Worm (Caenorhabditis elegans): ENCODE measurements around the gene hdl-2.

Gene hdl-2

ce11 chrIV:8901346-8901745, 27.4 kb downstream of the hdl-2 start, which contains the start of gene C27B7.5:
Gene C27B7.5, plus strand, starts transcription at chrIV:8901646.
- TF ChIP-seq ceh-82 (tag; optimal IDR thresholded peaks at IDR 0.05): no peak
- no peak for TF ChIP-seq C04F5.9 (tag; optimal IDR thresholded peaks at IDR 0.05)
- no peak for TF ChIP-seq mdl-1 (tag; optimal IDR thresholded peaks at IDR 0.05)

ce11 chrIV:8906164-8906563, 32.2 kb downstream of the hdl-2 start, which contains the start of gene C27B7.6:
Gene C27B7.6, minus strand, starts transcription at chrIV:8906345.
- peak; percentile 24 for TF ChIP-seq snu-23 (GFP tag; optimal IDR thresholded peaks at IDR 0.05)
- TF ChIP-seq nhr-71 (tag; optimal IDR thresholded peaks at IDR 0.05): peak; percentile 62
- peak; percentile 14 for TF ChIP-seq unc-130 (tag; optimal IDR thresholded peaks at IDR 0.05)
- no peak for TF ChIP-seq efl-1 (optimal IDR thresholded peaks at IDR 0.05)
- peak in 1 of 2 experiments; percentile 83 for TF ChIP-seq efl-1 (GFP tag; optimal IDR thresholded peaks at IDR 0.05 in 1 of 2)
- no peak for TF ChIP-seq nhr-19 (GFP tag; conservative IDR thresholded peaks at IDR 0.05)
- peak; percentile 40 for TF ChIP-seq rnt-1 (tag; optimal IDR thresholded peaks at IDR 0.05)

ce11 chrIV:8906743-8907142, 32.8 kb downstream of the hdl-2 start, which contains the start of gene C27B7.7:
Gene C27B7.7, plus strand, starts transcription at chrIV:8907043.
- TF ChIP-seq mab-9 (GFP tag; IDR thresholded peaks at IDR 0.05) (no peak), ztf-4 (tag; optimal IDR thresholded peaks at IDR 0.05) (no peak), ceh-63 (GFP tag; optimal IDR thresholded peaks at IDR 0.05) (no peak), tbx-2 (tag; optimal IDR thresholded peaks at IDR 0.05) (no peak), ceh-90 (tag; optimal IDR thresholded peaks at IDR 0.05) (no peak), mep-1 (tag; optimal IDR thresholded peaks at IDR 0.05) (no peak), F16B12.6 (tag; optimal IDR thresholded peaks at IDR 0.05) (no peak), nhr-20 (tag; optimal IDR thresholded peaks at IDR 0.05) (no peak), lin-13 (GFP tag; optimal IDR thresholded peaks at IDR 0.05) (no peak), lsy-2 (tag; optimal IDR thresholded peaks at IDR 0.05) (no peak), grh-1 (GFP tag; IDR thresholded peaks at IDR 0.05) (no peak), mef-2 (tag; optimal IDR thresholded peaks at IDR 0.05) (no peak), irx-1 (tag; optimal IDR thresholded peaks at IDR 0.05) (no peak), efl-1 (optimal IDR thresholded peaks at IDR 0.05) (no peak), efl-1 (GFP tag; optimal IDR thresholded peaks at IDR 0.05 in 1 of 2) (no peak), unc-98 (GFP tag; IDR thresholded peaks at IDR 0.05) (no peak), lin-39 (tag; optimal IDR thresholded peaks at IDR 0.05) (no peak), sptf-1 (tag; optimal IDR thresholded peaks at IDR 0.05) (no peak), unc-30 (tag; optimal IDR thresholded peaks at IDR 0.05) (no peak)

- no peak for TF ChIP-seq lin-13 (GFP tag; optimal IDR thresholded peaks at IDR 0.05)
- TF ChIP-seq elt-3 (tag; optimal IDR thresholded peaks at IDR 0.05): peak in 1 of 6 experiments; percentile 13
- TF ChIP-seq ceh-82 (tag; optimal IDR thresholded peaks at IDR 0.05): no peak
- TF ChIP-seq fkh-8 (tag; optimal IDR thresholded peaks at IDR 0.05): no peak
- no peak for TF ChIP-seq alr-1 (tag; optimal IDR thresholded peaks at IDR 0.05; ENCODE audit: borderline replicate concordance)
- TF ChIP-seq F16B12.6 (tag; optimal IDR thresholded peaks at IDR 0.05): no peak
- TF ChIP-seq nhr-20 (tag; optimal IDR thresholded peaks at IDR 0.05): peak; percentile 14
- no peak for TF ChIP-seq fkh-10 (GFP tag; optimal IDR thresholded peaks at IDR 0.05)
- TF ChIP-seq unc-130 (tag; optimal IDR thresholded peaks at IDR 0.05): no peak
- no peak for TF ChIP-seq nhr-71 (tag; optimal IDR thresholded peaks at IDR 0.05)
- no peak for TF ChIP-seq mep-1 (tag; optimal IDR thresholded peaks at IDR 0.05)
- TF ChIP-seq unc-30 (tag; optimal IDR thresholded peaks at IDR 0.05): no peak
- peak; percentile 42 for TF ChIP-seq nhr-85 (tag)
- TF ChIP-seq ceh-8 (GFP tag; optimal IDR thresholded peaks at IDR 0.05): no peak
- TF ChIP-seq nhr-11 (tag; optimal IDR thresholded peaks at IDR 0.05): no peak
- no peak for TF ChIP-seq nhr-77 (tag; optimal IDR thresholded peaks at IDR 0.05)
- peak in 1 of 2 experiments; percentile 24 for TF ChIP-seq lin-35 (GFP tag; optimal IDR thresholded peaks at IDR 0.05)
- TF ChIP-seq blmp-1 (tag; optimal IDR thresholded peaks at IDR 0.05): peak; percentile 15
- TF ChIP-seq grh-1 (GFP tag; IDR thresholded peaks at IDR 0.05): no peak
- TF ChIP-seq nhr-90 (tag; optimal IDR thresholded peaks at IDR 0.05; ENCODE audit: poor library complexity): no peak
- TF ChIP-seq ets-5 (GFP tag; IDR thresholded peaks at IDR 0.05): no peak
- no peak for TF ChIP-seq aha-1 (tag; optimal IDR thresholded peaks at IDR 0.05)
- TF ChIP-seq pax-3 (tag; optimal IDR thresholded peaks at IDR 0.05): no peak
- no peak for TF ChIP-seq aly-2 (tag; optimal IDR thresholded peaks at IDR 0.05)
- no peak for TF ChIP-seq nhr-84 (tag; optimal IDR thresholded peaks at IDR 0.05)
- no peak for TF ChIP-seq snu-23 (GFP tag; optimal IDR thresholded peaks at IDR 0.05)
- TF ChIP-seq unc-62 (GFP tag; optimal IDR thresholded peaks at IDR 0.05): no peak
- no peak for TF ChIP-seq hlh-4 (tag; optimal IDR thresholded peaks at IDR 0.05)
- TF ChIP-seq ceh-88 (GFP tag; IDR thresholded peaks at IDR 0.05): no peak
These were observed 40.2 kb downstream of the hdl-2 start for ce11 chrIV:8914187-8914586.

Data from whole organism, L1 larva.